Worm (Caenorhabditis elegans) whole organism, L4 larva: Measurements from ENCODE around the gene C16D9.6.
A peak's percentile ranks its signal among the peaks of the same experiment; 100 is the strongest.

Experiments used
- T20F7.1 ChIP-seq: fragments of 200-800 bp; sonication (Bioruptor generic); optimal IDR thresholded peaks from 2 replicates; lab custom pipeline; 2018; ENCODE audit warnings: mild to moderate bottlenecking, missing genetic modification characterization, missing compliant biosample characterization
- aha-1 ChIP-seq: fragments of 150-350 bp; peaks from one replicate; lab custom pipeline; 2014; ENCODE audit warnings: missing biosample characterization, missing genetic modification characterization
- ama-1 ChIP-seq: fragments of 150-350 bp; optimal IDR thresholded peaks from 2 replicates; lab custom pipeline; 2014; ENCODE audit warnings: inconsistent platforms, mixed read lengths
- ctbp-1 ChIP-seq: fragments of 200-800 bp; sonication (Bioruptor generic); IDR thresholded peaks from 2 replicates; pipeline ENCODE4 v1.3.6; 2022; ENCODE audit warnings: missing genetic modification reagents, missing genetic modification characterization, missing compliant biosample characterization
- daf-16 ChIP-seq, 3 experiments: sonication (generic microtip); optimal IDR thresholded peaks; 2 replicates each; lab custom pipeline; 2016 to 2017; ENCODE audit warnings: missing genetic modification characterization in 3 of 3, missing genetic modification reagents in 3 of 3, mild to moderate bottlenecking in 2 of 3, missing compliant biosample characterization in 2 of 3, missing biosample characterization in 1 of 3, moderate library complexity in 1 of 3
- dpl-1 ChIP-seq: fragments of 150-350 bp; optimal IDR thresholded peaks from 2 replicates; lab custom pipeline; 2014; ENCODE audit warnings: missing biosample characterization, missing genetic modification reagents, missing genetic modification characterization
- dve-1 ChIP-seq: sonication (generic microtip); optimal IDR thresholded peaks from 2 replicates; lab custom pipeline; 2017; ENCODE audit warnings: antibody characterized with exemption, mild to moderate bottlenecking, missing genetic modification characterization, missing compliant biosample characterization; ENCODE audit not compliant: insufficient read depth
- hlh-11 ChIP-seq: fragments of 200-800 bp; sonication (Bioruptor generic); optimal IDR thresholded peaks from 2 replicates; lab custom pipeline; 2018; ENCODE audit warnings: mild to moderate bottlenecking, missing genetic modification characterization, missing compliant biosample characterization
- hmg-1.1 ChIP-seq: fragments of 200-800 bp; sonication (Bioruptor generic); IDR thresholded peaks from 2 replicates; pipeline ENCODE4 v1.3.6; 2022; ENCODE audit warnings: missing genetic modification reagents, missing genetic modification characterization, missing compliant biosample characterization
- lim-7 ChIP-seq: fragments of 200-800 bp; sonication (Bioruptor generic); IDR thresholded peaks from 2 replicates; pipeline ENCODE4 v1.3.6; 2022; ENCODE audit warnings: missing genetic modification characterization, missing compliant biosample characterization
- lin-29 ChIP-seq: fragments of 200-800 bp; sonication (Bioruptor generic); IDR thresholded peaks from 2 replicates; pipeline ENCODE4 v1.3.6; 2022; ENCODE audit warnings: missing genetic modification reagents, missing genetic modification characterization, missing compliant biosample characterization
- mdt-29 ChIP-seq: fragments of 200-800 bp; sonication (Bioruptor generic); IDR thresholded peaks from 2 replicates; pipeline ENCODE4 v1.3.6; 2022; ENCODE audit warnings: missing genetic modification reagents, missing genetic modification characterization, missing compliant biosample characterization
- nhr-25 ChIP-seq: sonication (generic microtip); optimal IDR thresholded peaks from 2 replicates; lab custom pipeline; 2017; ENCODE audit warnings: missing genetic modification characterization, mild to moderate bottlenecking, missing compliant biosample characterization, antibody characterized with exemption, moderate library complexity, borderline replicate concordance; ENCODE audit not compliant: insufficient read depth
- nhr-28 ChIP-seq: fragments of 150-350 bp; optimal IDR thresholded peaks from 2 replicates; lab custom pipeline; 2014; ENCODE audit warnings: missing biosample characterization, missing genetic modification characterization
- nhr-6 ChIP-seq: fragments of 150-350 bp; optimal IDR thresholded peaks from 2 replicates; lab custom pipeline; 2014; ENCODE audit warnings: missing biosample characterization, missing genetic modification characterization
- pqm-1 ChIP-seq: sonication (generic microtip); optimal IDR thresholded peaks from 2 replicates; lab custom pipeline; 2017; ENCODE audit warnings: missing biosample characterization, missing genetic modification characterization
- snpc-1.2 ChIP-seq: fragments of 200-800 bp; sonication (Bioruptor generic); IDR thresholded peaks from 2 replicates; pipeline ENCODE4 v1.3.6; 2022; ENCODE audit warnings: missing genetic modification reagents, missing genetic modification characterization, missing compliant biosample characterization
- spr-3 ChIP-seq: fragments of 200-800 bp; sonication (Bioruptor generic); optimal IDR thresholded peaks from 2 replicates; lab custom pipeline; 2018; ENCODE audit warnings: mild to moderate bottlenecking, missing genetic modification characterization, missing compliant biosample characterization
- unc-130 ChIP-seq: sonication (generic microtip); optimal IDR thresholded peaks from 2 replicates; lab custom pipeline; 2016; ENCODE audit warnings: missing genetic modification reagents, missing genetic modification characterization, missing compliant biosample characterization
- zag-1 ChIP-seq: fragments of 150-350 bp; optimal IDR thresholded peaks from 2 replicates; lab custom pipeline; 2014; ENCODE audit warnings: missing biosample characterization, missing genetic modification characterization

The C16D9.6 gene

DNA sequence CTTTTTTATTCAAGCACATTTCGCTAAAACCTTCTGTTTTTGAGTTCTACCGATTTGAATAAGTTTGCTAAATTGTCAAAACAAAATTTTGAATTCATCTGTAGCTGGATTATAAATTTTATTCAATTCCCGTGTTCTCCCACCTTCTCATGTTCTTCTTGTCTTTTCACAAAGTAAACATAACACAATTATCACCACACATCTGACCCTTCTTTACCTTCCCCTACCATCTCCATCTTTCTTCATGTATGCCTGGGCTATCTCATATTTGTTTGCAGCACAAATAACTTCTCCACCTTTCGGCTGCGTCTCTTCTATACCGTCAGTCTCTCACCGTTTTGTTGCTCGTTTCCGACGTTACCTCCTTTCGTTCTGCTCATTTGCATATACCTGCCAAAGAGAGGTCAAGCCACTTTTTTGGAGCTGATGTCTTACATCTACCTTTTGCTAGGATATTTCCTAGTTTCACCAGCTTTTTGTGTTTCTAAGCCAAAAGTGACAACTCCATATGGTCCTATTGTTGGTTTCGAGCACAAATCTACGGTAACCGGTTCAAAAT is 46.9 kb downstream of the C16D9.6 start, which contains the start of gene cest-17 (continued):
- TF ChIP-seq pqm-1 (tag; lab: Kevin White, UChicago) (no peak), ctbp-1 (GFP tag; lab: Robert Waterston, UW) (no peak), lin-29 (GFP tag; lab: Robert Waterston, UW) (no peak), mdt-29 (no peak), hlh-11 (tag; lab: Kevin White, UChicago) (peak; percentile 8), ama-1 (no peak)

DNA sequence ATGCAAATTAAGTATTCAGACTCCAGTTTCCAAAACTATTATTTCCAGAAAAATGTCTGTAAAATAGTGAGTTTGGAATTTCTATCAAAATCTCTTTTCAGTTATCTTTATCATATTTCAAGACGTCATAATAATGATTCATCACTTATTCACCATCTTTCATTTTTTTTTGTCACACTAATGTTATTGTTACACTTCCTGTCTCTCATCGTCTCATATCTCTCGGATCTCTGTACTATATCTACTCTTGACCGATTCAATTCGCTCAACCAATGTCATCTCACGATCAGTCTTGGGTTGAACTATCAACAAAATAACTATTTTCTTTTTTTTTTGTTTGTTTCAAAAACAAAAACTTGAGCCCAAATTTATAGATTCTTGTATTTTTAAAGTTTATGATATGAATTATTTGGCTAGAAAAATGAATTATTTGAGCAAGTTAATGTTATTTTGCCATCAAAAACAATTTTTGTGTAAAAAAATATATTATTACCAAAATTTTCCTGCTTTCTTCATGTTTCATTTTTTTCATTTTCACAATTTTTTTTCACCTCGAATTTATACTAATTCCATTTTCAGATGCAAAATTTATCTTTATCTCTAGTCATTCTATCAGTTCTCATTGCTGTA is 48.8 kb downstream of the C16D9.6 start, which contains the start of gene cri-2:
Gene cri-2 (plus strand): TSS at position 580 of the 630 bp plus-strand sequence.
- TF ChIP-seq dpl-1 (GFP tag; lab: Kevin White, UChicago) (no peak), T20F7.1 (GFP tag; lab: Kevin White, UChicago) (peak; percentile 30), lim-7 (GFP tag; lab: Robert Waterston, UW) (no peak), unc-130 (GFP tag; lab: Kevin White, UChicago) (no peak), zag-1 (tag; lab: Kevin White, UChicago) (no peak), nhr-6 (tag; lab: Kevin White, UChicago) (peak; percentile 13), nhr-28 (tag; lab: Kevin White, UChicago) (peak; percentile 39), daf-16 (GFP tag; optimal IDR thresholded peaks at IDR 0.05; lab: Kevin White, UChicago) (peak in 1 of 2 experiments; percentile 76), daf-16 (tag; optimal IDR thresholded peaks at IDR 0.05; lab: Kevin White, UChicago) (no peak), aha-1 (peak; percentile 46), pqm-1 (tag; lab: Kevin White, UChicago) (no peak), snpc-1.2 (GFP tag; lab: Robert Waterston, UW) (no peak), hlh-11 (tag; lab: Kevin White, UChicago) (peak; percentile 19), dve-1 (tag; lab: Kevin White, UChicago) (peak; percentile 46), nhr-25 (no peak)
- TF ChIP-seq, all 104 proteins: peak for 7

DNA sequence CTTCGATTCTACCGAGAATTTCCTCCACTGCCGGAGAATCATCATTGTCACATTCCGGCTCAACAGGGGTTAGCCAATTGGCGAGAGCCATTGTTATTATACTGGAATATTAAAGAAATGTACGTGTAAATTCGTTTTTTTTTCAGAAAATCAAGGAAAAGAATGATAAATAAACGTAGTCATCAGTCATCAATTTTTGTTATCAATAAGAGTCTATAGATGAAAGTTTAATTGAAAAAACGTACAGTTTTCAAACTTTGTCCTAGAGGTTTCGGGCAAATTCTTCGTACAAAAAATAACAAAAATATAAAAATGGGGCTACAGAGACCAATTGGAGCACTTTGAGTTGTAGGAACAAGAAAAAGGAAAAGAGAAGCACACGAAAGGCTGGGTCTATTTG is 51.1 kb downstream of the C16D9.6 start, which contains the start of gene F20D6.11:
Gene F20D6.11 (minus strand): TSS at position 101 of the 400 bp plus-strand sequence.
- TF ChIP-seq hmg-1.1 (GFP tag; lab: Robert Waterston, UW), result no peak
- no peak for TF ChIP-seq T20F7.1 (GFP tag; lab: Kevin White, UChicago)
- no peak for TF ChIP-seq daf-16 (GFP tag; optimal IDR thresholded peaks at IDR 0.05; lab: Kevin White, UChicago)
- TF ChIP-seq daf-16 (tag; optimal IDR thresholded peaks at IDR 0.05; lab: Kevin White, UChicago), result peak; percentile 19
- no peak for TF ChIP-seq spr-3 (GFP tag; lab: Kevin White, UChicago)
- peak; percentile 5 for TF ChIP-seq hlh-11 (tag; lab: Kevin White, UChicago)
- TF ChIP-seq, all 104 proteins: peak for 2
